ENCODE assay signal across 4 fruit fly cellular contexts in the genomic region with DNA sequence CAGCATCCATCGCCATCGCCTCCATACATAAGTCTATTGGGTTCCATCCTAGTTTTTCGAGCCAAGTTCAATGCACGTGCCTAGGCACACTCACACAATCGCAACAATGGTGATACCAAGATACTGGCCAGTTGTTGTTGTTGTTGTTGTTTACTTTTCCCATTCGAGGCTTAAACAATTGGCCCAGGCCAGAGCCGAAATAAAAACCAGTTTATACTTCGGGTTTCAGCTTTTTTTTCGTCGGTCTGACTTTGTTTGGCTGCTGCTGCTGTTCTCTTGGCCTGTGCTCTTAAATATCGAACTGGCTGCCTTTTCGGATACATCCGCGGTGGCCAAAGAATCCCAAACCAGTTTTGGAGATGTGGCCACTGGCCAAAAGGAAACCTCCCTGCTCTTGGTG.
TF ChIP-seq lines count a peak whose summit lies in the region.

No protein-coding gene starts in this region.

- TF ChIP-seq CTCF in whole organism, embryonic (GFP tag; optimal IDR thresholded peaks at IDR 0.05; lab: Kevin White, UChicago), result no peak

TF ChIP-seq in whole organism, embryonic, 481 proteins besides CTCF, POLR2A, EP300 and RAD21 (continues in another document):
- TF ChIP-seq onecut (GFP tag; IDR thresholded peaks at IDR 0.05; lab: Robert Waterston, UW), result peak; percentile 79; the same call in 1 of the 2 replicates
- TF ChIP-seq tup (GFP tag; optimal IDR thresholded peaks at IDR 0.05; lab: Kevin White, UChicago), result no peak
- peak; percentile 60 for TF ChIP-seq cwo (GFP tag; optimal IDR thresholded peaks at IDR 0.05; lab: Kevin White, UChicago)
- TF ChIP-seq abd-A (tag; optimal IDR thresholded peaks at IDR 0.05; lab: Kevin White, UChicago), result peak; percentile 2
- peak; percentile 95 for TF ChIP-seq chinmo (GFP tag; IDR thresholded peaks at IDR 0.05; lab: Robert Waterston, UW; ENCODE audit: partially characterized antibody)
- TF ChIP-seq HLHmδ (GFP tag; optimal IDR thresholded peaks at IDR 0.05; lab: Kevin White, UChicago), result peak; percentile 25
- peak; percentile 15; the same call in 1 of the 2 replicates for TF ChIP-seq CG13287 (GFP tag; IDR thresholded peaks at IDR 0.05; lab: Robert Waterston, UW; ENCODE audit: partially characterized antibody)
- TF ChIP-seq CG4360 (GFP tag; IDR thresholded peaks at IDR 0.05; lab: Robert Waterston, UW), result peak; percentile 93
- peak; percentile 87 for TF ChIP-seq CG3163 (GFP tag; optimal IDR thresholded peaks at IDR 0.05; lab: Kevin White, UChicago)
- peak; percentile 84 for TF ChIP-seq Deaf1 (tag; optimal IDR thresholded peaks at IDR 0.05; lab: Kevin White, UChicago)
- TF ChIP-seq CG12769 (tag; optimal IDR thresholded peaks at IDR 0.05; lab: Kevin White, UChicago), result peak; percentile 44
- peak; percentile 58 for TF ChIP-seq sqz (GFP tag; optimal IDR thresholded peaks at IDR 0.05; lab: Kevin White, UChicago)
- TF ChIP-seq Drgx (GFP tag; IDR thresholded peaks at IDR 0.05; lab: Robert Waterston, UW), result 0 out of 2 replicates have a peak, but pooled peaks have one; percentile 5
- TF ChIP-seq kni (GFP tag; optimal IDR thresholded peaks at IDR 0.05; lab: Kevin White, UChicago), result peak; percentile 88
- TF ChIP-seq vvl (GFP tag; IDR thresholded peaks at IDR 0.05; lab: Robert Waterston, UW), result peak; percentile 14; the same call in 1 of the 2 replicates
- TF ChIP-seq tgo (GFP tag; IDR thresholded peaks at IDR 0.05; lab: Robert Waterston, UW), result 0 out of 3 replicates have a peak, but pooled peaks have one; percentile 5
- TF ChIP-seq Trl (optimal IDR thresholded peaks at IDR 0.05; lab: Kevin White, UChicago), result peak; percentile 5 to 6
- no peak for TF ChIP-seq Trl (GFP tag; optimal IDR thresholded peaks at IDR 0.05; lab: Kevin White, UChicago)
- TF ChIP-seq CG6175 (GFP tag; IDR thresholded peaks at IDR 0.05; lab: Robert Waterston, UW), result 0 out of 3 replicates have a peak, but pooled peaks have one; percentile 26

TF ChIP-seq in whole organism, prepupa, 60 proteins besides CTCF, POLR2A, EP300 and RAD21 (continues in another document):
- TF ChIP-seq Ets21C (GFP tag; optimal IDR thresholded peaks at IDR 0.05; lab: Kevin White, UChicago) (no peak), CG7368 (GFP tag; optimal IDR thresholded peaks at IDR 0.05; lab: Kevin White, UChicago) (no peak), pdm3 (GFP tag; optimal IDR thresholded peaks at IDR 0.05; lab: Kevin White, UChicago) (no peak), CG4318 (GFP tag; optimal IDR thresholded peaks at IDR 0.05; lab: Kevin White, UChicago) (no peak), OdsH (GFP tag; optimal IDR thresholded peaks at IDR 0.05; lab: Kevin White, UChicago) (no peak), fd85E (GFP tag; optimal IDR thresholded peaks at IDR 0.05; lab: Kevin White, UChicago) (no peak), Hr39 (GFP tag; optimal IDR thresholded peaks at IDR 0.05; lab: Kevin White, UChicago) (no peak), CG16779 (tag; optimal IDR thresholded peaks at IDR 0.05; lab: Kevin White, UChicago) (no peak), acj6 (GFP tag; optimal IDR thresholded peaks at IDR 0.05; lab: Kevin White, UChicago) (no peak), fd59A (GFP tag; optimal IDR thresholded peaks at IDR 0.05; lab: Kevin White, UChicago) (no peak), CG8319 (GFP tag; optimal IDR thresholded peaks at IDR 0.05; lab: Kevin White, UChicago) (peak; percentile 13), topi (GFP tag; optimal IDR thresholded peaks at IDR 0.05; lab: Kevin White, UChicago) (no peak), CG15336 (GFP tag; IDR thresholded peaks at IDR 0.05; lab: Robert Waterston, UW) (no peak), spab (GFP tag; optimal IDR thresholded peaks at IDR 0.05; lab: Kevin White, UChicago) (no peak), CG3919 (GFP tag; optimal IDR thresholded peaks at IDR 0.05; lab: Kevin White, UChicago) (no peak), Eip78C (GFP tag; lab: Kevin White, UChicago) (no peak), CG11902 (GFP tag; optimal IDR thresholded peaks at IDR 0.05; lab: Kevin White, UChicago) (no peak), Blimp-1 (GFP tag; optimal IDR thresholded peaks at IDR 0.05; lab: Kevin White, UChicago) (no peak), fkh (GFP tag; optimal IDR thresholded peaks at IDR 0.05; lab: Kevin White, UChicago) (peak; percentile 51), dsx (GFP tag; optimal IDR thresholded peaks at IDR 0.05; lab: Kevin White, UChicago; ENCODE audit: poor library complexity, severe bottlenecking) (peak; percentile 39), svp (GFP tag; lab: Kevin White, UChicago) (no peak), Gug (GFP tag; IDR thresholded peaks at IDR 0.05; lab: Robert Waterston, UW) (no peak), CG9139 (GFP tag; optimal IDR thresholded peaks at IDR 0.05; lab: Kevin White, UChicago) (no peak), CG10669 (GFP tag; optimal IDR thresholded peaks at IDR 0.05; lab: Kevin White, UChicago) (no peak)

TF ChIP-seq in whole organism, pupa, 21 proteins besides CTCF, POLR2A, EP300 and RAD21:
- peak; percentile 90 for TF ChIP-seq EcR (GFP tag; optimal IDR thresholded peaks at IDR 0.05; lab: Kevin White, UChicago)
- no peak for TF ChIP-seq CG8159 (tag; optimal IDR thresholded peaks at IDR 0.05; lab: Kevin White, UChicago)

TF ChIP-seq in whole organism, wandering third instar larva, 38 proteins besides CTCF, POLR2A, EP300 and RAD21:
- peak; percentile 23 for TF ChIP-seq CrebA (GFP tag; optimal IDR thresholded peaks at IDR 0.05; lab: Kevin White, UChicago; ENCODE audit: borderline replicate concordance)
- no peak for TF ChIP-seq Mio (GFP tag; optimal IDR thresholded peaks at IDR 0.05; lab: Kevin White, UChicago)
- no peak for TF ChIP-seq GATAd (GFP tag; optimal IDR thresholded peaks at IDR 0.05; lab: Kevin White, UChicago)
- TF ChIP-seq usp (GFP tag; optimal IDR thresholded peaks at IDR 0.05; lab: Kevin White, UChicago), result no peak
- TF ChIP-seq pan (optimal IDR thresholded peaks at IDR 0.05; lab: Kevin White, UChicago), result no peak
- TF ChIP-seq CG9705 (GFP tag; optimal IDR thresholded peaks at IDR 0.05; lab: Kevin White, UChicago), result no peak
- TF ChIP-seq HLH106 (tag; optimal IDR thresholded peaks at IDR 0.05; lab: Kevin White, UChicago), result no peak
- TF ChIP-seq Myc (optimal IDR thresholded peaks at IDR 0.05; lab: Kevin White, UChicago), result no peak
- no peak for TF ChIP-seq Hr78 (GFP tag; optimal IDR thresholded peaks at IDR 0.05; lab: Kevin White, UChicago)
- TF ChIP-seq Dif (GFP tag; optimal IDR thresholded peaks at IDR 0.05; lab: Kevin White, UChicago; ENCODE audit: partially characterized antibody), result peak; percentile 57
- TF ChIP-seq Sp1 (GFP tag; optimal IDR thresholded peaks at IDR 0.05; lab: Kevin White, UChicago), result no peak
- TF ChIP-seq sage (GFP tag; optimal IDR thresholded peaks at IDR 0.05; lab: Kevin White, UChicago), result no peak
- peak; percentile 50 for TF ChIP-seq Vsx2 (GFP tag; optimal IDR thresholded peaks at IDR 0.05; lab: Kevin White, UChicago; ENCODE audit: partially characterized antibody)
- TF ChIP-seq rgr (GFP tag; optimal IDR thresholded peaks at IDR 0.05; lab: Kevin White, UChicago), result no peak
- TF ChIP-seq Hnf4 (GFP tag; optimal IDR thresholded peaks at IDR 0.05; lab: Kevin White, UChicago), result no peak
- no peak for TF ChIP-seq lola (GFP tag; optimal IDR thresholded peaks at IDR 0.05; lab: Kevin White, UChicago)
- no peak for TF ChIP-seq Dfd (GFP tag; optimal IDR thresholded peaks at IDR 0.05; lab: Kevin White, UChicago)
